Fruit fly (Drosophila melanogaster): ENCODE data around the gene Prosbeta2R2.

DNA sequence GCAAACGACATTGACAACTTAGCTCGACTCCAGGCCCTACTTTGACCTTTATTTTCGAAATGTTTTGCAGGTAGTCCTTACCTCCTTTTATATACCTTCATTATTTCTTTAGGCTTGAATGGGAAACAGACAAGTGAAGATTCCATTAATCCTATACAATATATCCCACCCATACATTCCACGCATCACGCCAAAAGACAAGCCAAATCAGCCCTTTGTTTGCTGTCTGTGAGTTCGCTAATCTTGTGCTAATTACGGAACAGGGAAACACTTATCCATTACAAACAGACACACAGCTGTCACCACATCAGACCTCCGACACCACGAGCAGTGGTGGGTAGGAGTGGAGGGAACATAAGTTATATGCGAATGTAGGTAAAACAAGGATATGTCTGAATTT, 21.4 kb upstream of the Prosbeta2R2 start, which contains the start of gene CG33293:
- TF ChIP-seq usp (GFP tag; optimal IDR thresholded peaks at IDR 0.05) = no peak
- no peak for TF ChIP-seq pan (optimal IDR thresholded peaks at IDR 0.05)
- TF ChIP-seq Dll (optimal IDR thresholded peaks at IDR 0.05) = no peak
- no peak for TF ChIP-seq CG8478 (optimal IDR thresholded peaks at IDR 0.05)

Measured in whole organism.